Fruit fly (Drosophila melanogaster): Measurements from ENCODE around the gene CG1316.

- no peak for TF ChIP-seq CTCF (optimal IDR thresholded peaks at IDR 0.05)
- TF ChIP-seq CG8478 (optimal IDR thresholded peaks at IDR 0.05): no peak
Observed at dm6 chr3L:4267403-4267802, 16.2 kb upstream of the CG1316 start, which contains the start of gene CG33764.

All from S2 (cell line).